Fruit fly (Drosophila melanogaster): ENCODE results near the gene 4E-T.

The 4E-T gene

DNA sequence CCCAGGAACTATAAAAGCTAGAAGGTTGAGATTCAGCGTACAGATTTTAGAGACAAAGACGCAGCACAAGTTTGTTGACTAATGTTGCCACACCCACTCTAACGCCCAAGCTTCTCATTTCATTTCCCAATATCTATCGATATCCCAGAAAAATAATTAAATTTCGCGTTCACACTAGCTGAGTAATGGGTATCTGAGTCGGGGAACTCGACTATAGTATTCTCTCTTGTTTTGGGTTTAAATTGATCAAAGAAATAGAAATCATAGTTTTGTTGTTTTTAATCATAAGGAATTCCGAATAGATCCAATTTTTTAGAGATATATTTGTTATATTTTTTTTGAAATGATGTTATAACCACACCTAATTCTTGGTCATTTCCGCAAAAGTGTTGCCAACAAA, 5.0 kb upstream of the 4E-T start:
- TF ChIP-seq CG6254 (GFP tag; optimal IDR thresholded peaks at IDR 0.05) (no peak), stc (GFP tag; IDR thresholded peaks at IDR 0.05) (no peak), zf30C (GFP tag; optimal IDR thresholded peaks at IDR 0.05) (no peak), CG17802 (tag; optimal IDR thresholded peaks at IDR 0.05) (peak; percentile 60), CG4360 (GFP tag; IDR thresholded peaks at IDR 0.05) (no peak), CG6791 (GFP tag; IDR thresholded peaks at IDR 0.05; ENCODE audit: partially characterized antibody) (no peak), CG11093 (GFP tag; IDR thresholded peaks at IDR 0.05) (no peak), dm (GFP tag; optimal IDR thresholded peaks at IDR 0.05) (no peak), CG7963 (GFP tag; IDR thresholded peaks at IDR 0.05; ENCODE audit: partially characterized antibody) (no peak), CG11504 (tag; optimal IDR thresholded peaks at IDR 0.05) (no peak), H15 (GFP tag; IDR thresholded peaks at IDR 0.05) (no peak), CG10565 (GFP tag; optimal IDR thresholded peaks at IDR 0.05) (no peak), bigmax (GFP tag; optimal IDR thresholded peaks at IDR 0.05) (no peak), CG16863 (GFP tag; optimal IDR thresholded peaks at IDR 0.05) (no peak), Hsf (GFP tag; optimal IDR thresholded peaks at IDR 0.05) (no peak), tll (GFP tag; optimal IDR thresholded peaks at IDR 0.05) (no peak), D19B (GFP tag; optimal IDR thresholded peaks at IDR 0.05) (peak; percentile 53), CG30020 (tag; optimal IDR thresholded peaks at IDR 0.05) (peak; percentile 37), Hmr (GFP tag; optimal IDR thresholded peaks at IDR 0.05) (no peak), Med (GFP tag) (no peak), sens (GFP tag) (peak; percentile 16), CG14860 (GFP tag; IDR thresholded peaks at IDR 0.05; ENCODE audit: partially characterized antibody) (no peak), CG4424 (GFP tag; optimal IDR thresholded peaks at IDR 0.05) (no peak), Nf-YA (GFP tag; IDR thresholded peaks at IDR 0.05) (no peak), Oaz (GFP tag; IDR thresholded peaks at IDR 0.05) (no peak), Stat92E (GFP tag; optimal IDR thresholded peaks at IDR 0.05) (no peak)

DNA sequence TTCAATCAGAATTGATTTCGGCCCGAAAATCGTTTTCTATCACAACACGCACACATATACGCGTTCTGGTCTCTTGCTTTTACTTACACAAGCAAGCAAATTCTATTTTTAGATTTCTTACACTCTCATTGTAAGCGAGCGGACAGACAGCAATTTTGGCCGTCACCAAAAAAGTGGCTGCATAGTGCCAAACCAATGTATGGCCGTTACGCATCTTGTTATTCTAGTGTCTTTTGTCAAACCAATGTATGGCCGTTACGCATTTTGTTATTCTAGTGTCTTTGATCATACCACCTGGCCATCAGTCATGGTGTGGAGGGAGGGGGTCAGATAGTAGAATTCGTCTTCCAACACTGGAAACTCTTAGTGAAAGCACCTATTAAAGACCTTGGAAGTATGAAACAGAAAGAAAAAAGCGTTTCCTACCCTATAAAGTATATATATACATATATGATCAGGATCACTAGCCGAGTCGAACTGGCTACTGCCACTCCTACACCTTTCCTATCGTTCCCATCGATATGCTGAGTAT, 2.9 kb upstream of the 4E-T start:
- TF ChIP-seq stwl (tag; optimal IDR thresholded peaks at IDR 0.05) (peak; percentile 64), CG15514 (GFP tag; optimal IDR thresholded peaks at IDR 0.05) (no peak), mam (GFP tag; optimal IDR thresholded peaks at IDR 0.05) (no peak), Bdp1 (GFP tag; optimal IDR thresholded peaks at IDR 0.05) (no peak), CG12942 (GFP tag; optimal IDR thresholded peaks at IDR 0.05) (no peak), pzg (GFP tag; optimal IDR thresholded peaks at IDR 0.05) (no peak), NfI (GFP tag; optimal IDR thresholded peaks at IDR 0.05) (no peak), Med (GFP tag) (peak; percentile 67), BEAF-32 (GFP tag; optimal IDR thresholded peaks at IDR 0.05) (peak; percentile 0), wek (GFP tag; optimal IDR thresholded peaks at IDR 0.05) (no peak), Kr (GFP tag; optimal IDR thresholded peaks at IDR 0.05) (no peak), PHDP (tag; optimal IDR thresholded peaks at IDR 0.05) (no peak), dpn (GFP tag; optimal IDR thresholded peaks at IDR 0.05) (no peak), Mes4 (GFP tag; optimal IDR thresholded peaks at IDR 0.05) (no peak), run (tag; optimal IDR thresholded peaks at IDR 0.05) (no peak), phol (tag; optimal IDR thresholded peaks at IDR 0.05) (no peak), nau (GFP tag; optimal IDR thresholded peaks at IDR 0.05) (peak; percentile 14), Myb (GFP tag; optimal IDR thresholded peaks at IDR 0.05) (no peak), Nf-YC (tag; optimal IDR thresholded peaks at IDR 0.05) (no peak), CG10267 (tag; optimal IDR thresholded peaks at IDR 0.05) (peak; percentile 63), CG6813 (GFP tag; optimal IDR thresholded peaks at IDR 0.05) (no peak), CHES-1-like (GFP tag; optimal IDR thresholded peaks at IDR 0.05) (no peak), GATAe (GFP tag; conservative IDR thresholded peaks at IDR 0.05) (no peak), Scr (GFP tag; IDR thresholded peaks at IDR 0.05; ENCODE audit: partially characterized antibody) (0 out of 2 replicates have a peak, but pooled peaks have one; percentile 16), pho (GFP tag; optimal IDR thresholded peaks at IDR 0.05) (no peak)
